Fruit fly (Drosophila melanogaster) whole organism, wandering third instar larva: ENCODE data around the gene heix.

ENCODE experiments used
- Rel ChIP-seq, 2 experiments: fragments of 200-800 bp; sonication (Bioruptor generic) in 1 of 2; optimal IDR thresholded peaks; 2 replicates in 1 of 2; 3 replicates in 1 of 2; lab custom pipeline; 2016 to 2019; ENCODE audit warnings: mild to moderate bottlenecking in 2 of 2, missing biosample characterization in 2 of 2, missing genetic modification characterization in 2 of 2, moderate library complexity in 1 of 2
- foxo ChIP-seq, 2 experiments: fragments of 200-800 bp; sonication (Bioruptor generic); optimal IDR thresholded peaks; 2 replicates in 1 of 2; 3 replicates in 1 of 2; lab custom pipeline; 2016 to 2017; ENCODE audit warnings: missing biosample characterization in 2 of 2, missing genetic modification characterization in 2 of 2

The heix gene

dm6 chr2L:16251598-16252131 is 48.0 kb downstream of the heix start, which contains the start of gene CG46309 (continued):
- no peak for TF ChIP-seq Rel (GFP tag; optimal IDR thresholded peaks at IDR 0.05; lab: Kevin White, UChicago)
- TF ChIP-seq Rel (tag; optimal IDR thresholded peaks at IDR 0.05; lab: Kevin White, UChicago): no peak
- peak in 1 of 2 experiments; percentile 49 for TF ChIP-seq foxo (GFP tag; optimal IDR thresholded peaks at IDR 0.05; lab: Kevin White, UChicago)
